Worm (Caenorhabditis elegans) whole organism, L4 larva: ENCODE measurements around the gene acr-21.

Experiments
- ama-1 ChIP-seq: fragments of 150-350 bp; optimal IDR thresholded peaks from 2 replicates; lab custom pipeline; 2014; ENCODE audit warnings: inconsistent platforms, mixed read lengths
- dmd-8 ChIP-seq: fragments of 200-800 bp; sonication (Bioruptor generic); IDR thresholded peaks from 2 replicates; pipeline ENCODE4 v1.3.6; 2022; ENCODE audit warnings: missing genetic modification characterization, missing compliant biosample characterization
- egl-43 ChIP-seq: fragments of 200-800 bp; sonication (Bioruptor generic); IDR thresholded peaks from 2 replicates; pipeline ENCODE4 v1.3.6; 2022; ENCODE audit warnings: missing genetic modification reagents, missing genetic modification characterization, missing compliant biosample characterization
- hlh-30 ChIP-seq: sonication (generic microtip); optimal IDR thresholded peaks from 2 replicates; lab custom pipeline; 2017; ENCODE audit warnings: antibody characterized with exemption, mild to moderate bottlenecking, missing genetic modification characterization, missing compliant biosample characterization; ENCODE audit not compliant: insufficient read depth
- mep-1 ChIP-seq: fragments of 150-350 bp; sonication (generic microtip); optimal IDR thresholded peaks from 3 replicates; lab custom pipeline; 2014; ENCODE audit warnings: missing biosample characterization, missing genetic modification characterization
- nhr-77 ChIP-seq: fragments of 150-350 bp; optimal IDR thresholded peaks from 2 replicates; lab custom pipeline; 2014; ENCODE audit warnings: missing biosample characterization, missing genetic modification characterization
- pqm-1 ChIP-seq: sonication (generic microtip); optimal IDR thresholded peaks from 2 replicates; lab custom pipeline; 2017; ENCODE audit warnings: missing biosample characterization, missing genetic modification characterization
- rbr-2 ChIP-seq: sonication (generic microtip); optimal IDR thresholded peaks from 2 replicates; lab custom pipeline; 2016; ENCODE audit warnings: missing genotype, missing genetic modification characterization, missing compliant biosample characterization
- sdz-12 ChIP-seq: fragments of 200-800 bp; sonication (Bioruptor generic); optimal IDR thresholded peaks from 2 replicates; lab custom pipeline; 2018; ENCODE audit warnings: mild to moderate bottlenecking, missing genetic modification characterization, missing compliant biosample characterization
- skn-1 ChIP-seq: fragments of 150-350 bp; optimal IDR thresholded peaks from 2 replicates; lab custom pipeline; 2014; ENCODE audit warnings: missing biosample characterization, missing genetic modification characterization
- ztf-7 ChIP-seq: fragments of 150-350 bp; optimal IDR thresholded peaks from 2 replicates; lab custom pipeline; 2014; ENCODE audit warnings: missing biosample characterization, missing genetic modification characterization

- TF ChIP-seq ama-1 (lab: Kevin White, UChicago) (no peak), egl-43 (no peak), hlh-30 (tag; lab: Kevin White, UChicago) (no peak), pqm-1 (tag; lab: Kevin White, UChicago) (no peak), dmd-8 (GFP tag; lab: Robert Waterston, UW) (no peak), rbr-2 (tag; lab: Kevin White, UChicago) (no peak), sdz-12 (GFP tag; lab: Kevin White, UChicago) (no peak), mep-1 (tag; lab: Kevin White, UChicago) (no peak), skn-1 (tag; lab: Kevin White, UChicago) (no peak), nhr-77 (no peak), ztf-7 (tag; lab: Kevin White, UChicago) (no peak)
Measured at ce11 chrIII:6607067-6607466, 25.4 kb downstream of the acr-21 start.
